Fruit fly (Drosophila melanogaster): ENCODE data around the gene CG3402.

CG3402 gene

dm6 chr3L:680258-680657, 27.6 kb upstream of the CG3402 start, which contains the start of gene CG17129 (continued):
- TF ChIP-seq vvl (GFP tag; IDR thresholded peaks at IDR 0.05): peak; percentile 87
- peak; percentile 81 for TF ChIP-seq CG13894 (tag; optimal IDR thresholded peaks at IDR 0.05)
- peak; percentile 54; the same call in 1 of the 2 replicates for TF ChIP-seq peb (GFP tag; IDR thresholded peaks at IDR 0.05)
- TF ChIP-seq crc (GFP tag; optimal IDR thresholded peaks at IDR 0.05): peak; percentile 66
- no peak for TF ChIP-seq CG7271 (tag; optimal IDR thresholded peaks at IDR 0.05)
- TF ChIP-seq E2f2 (GFP tag; IDR thresholded peaks at IDR 0.05): peak; percentile 87
- TF ChIP-seq CG4820 (GFP tag; optimal IDR thresholded peaks at IDR 0.05): peak; percentile 73
- TF ChIP-seq fru (optimal IDR thresholded peaks at IDR 0.05): no peak
- TF ChIP-seq Xrp1 (GFP tag; IDR thresholded peaks at IDR 0.05): peak; percentile 87
- peak; percentile 31 for TF ChIP-seq Nf-YB (GFP tag; optimal IDR thresholded peaks at IDR 0.05)
- peak; percentile 84 for TF ChIP-seq CG12391 (tag; optimal IDR thresholded peaks at IDR 0.05)
- peak; percentile 29 for TF ChIP-seq CG1792 (GFP tag; optimal IDR thresholded peaks at IDR 0.05)
- TF ChIP-seq CG10543 (GFP tag; optimal IDR thresholded peaks at IDR 0.05): peak; percentile 35
- no peak for TF ChIP-seq hkb (optimal IDR thresholded peaks at IDR 0.05)
- TF ChIP-seq hkb (GFP tag; IDR thresholded peaks at IDR 0.05): peak; percentile 77
- peak; percentile 45 for TF ChIP-seq Deaf1 (tag; optimal IDR thresholded peaks at IDR 0.05)
- peak; percentile 39; the same call in 1 of the 2 replicates for TF ChIP-seq CG42726 (GFP tag; IDR thresholded peaks at IDR 0.05; ENCODE audit: partially characterized antibody)
- peak; percentile 64 for TF ChIP-seq Chrac-16 (GFP tag; optimal IDR thresholded peaks at IDR 0.05)
- TF ChIP-seq ttk (GFP tag; IDR thresholded peaks at IDR 0.05): peak; percentile 73
- TF ChIP-seq ap (GFP tag; IDR thresholded peaks at IDR 0.05): peak; percentile 8; the same call in 1 of the 2 replicates
- peak; percentile 97 for TF ChIP-seq sens (GFP tag)
- peak; percentile 56 for TF ChIP-seq Mad (GFP tag; optimal IDR thresholded peaks at IDR 0.05)
- TF ChIP-seq dm (GFP tag; optimal IDR thresholded peaks at IDR 0.05): peak; percentile 56
- TF ChIP-seq gce (GFP tag; IDR thresholded peaks at IDR 0.05): no peak
- TF ChIP-seq CG15514 (GFP tag; optimal IDR thresholded peaks at IDR 0.05): peak; percentile 81
- TF ChIP-seq trh (GFP tag; optimal IDR thresholded peaks at IDR 0.05): peak; percentile 47
- peak; percentile 68 for TF ChIP-seq pho (GFP tag; optimal IDR thresholded peaks at IDR 0.05)
- TF ChIP-seq lbe (GFP tag; optimal IDR thresholded peaks at IDR 0.05): peak; percentile 53
- no peak for TF ChIP-seq ash1 (GFP tag; optimal IDR thresholded peaks at IDR 0.05)
- peak; percentile 72 for TF ChIP-seq ase (GFP tag; IDR thresholded peaks at IDR 0.05)
- TF ChIP-seq eyg (GFP tag; optimal IDR thresholded peaks at IDR 0.05): peak; percentile 65
- TF ChIP-seq HLH4C (GFP tag; IDR thresholded peaks at IDR 0.05; ENCODE audit: partially characterized antibody): peak; percentile 93
- TF ChIP-seq grau (tag; optimal IDR thresholded peaks at IDR 0.05): peak; percentile 74
- peak; percentile 39 for TF ChIP-seq schlank (tag; optimal IDR thresholded peaks at IDR 0.05)
- no peak for TF ChIP-seq Hey (tag; optimal IDR thresholded peaks at IDR 0.05)
- peak; percentile 39 for TF ChIP-seq CG12071 (GFP tag; optimal IDR thresholded peaks at IDR 0.05)
- peak; percentile 53 for TF ChIP-seq Rx (GFP tag; IDR thresholded peaks at IDR 0.05)
- peak; percentile 66 for TF ChIP-seq CG33213 (GFP tag; optimal IDR thresholded peaks at IDR 0.05)
- peak; percentile 68 for TF ChIP-seq CG17568 (GFP tag; optimal IDR thresholded peaks at IDR 0.05)
- TF ChIP-seq sob (GFP tag; IDR thresholded peaks at IDR 0.05): peak; percentile 88
- TF ChIP-seq h (optimal IDR thresholded peaks at IDR 0.05): no peak
- peak; percentile 92 for TF ChIP-seq mam (GFP tag; optimal IDR thresholded peaks at IDR 0.05)
- no peak for TF ChIP-seq fd102C (GFP tag; optimal IDR thresholded peaks at IDR 0.05)
- no peak for TF ChIP-seq CG15073 (GFP tag; optimal IDR thresholded peaks at IDR 0.05)
- peak; percentile 78 for TF ChIP-seq slp2 (GFP tag; optimal IDR thresholded peaks at IDR 0.05)
- peak; percentile 95 for TF ChIP-seq vnd (GFP tag; IDR thresholded peaks at IDR 0.05; ENCODE audit: partially characterized antibody)
- TF ChIP-seq crol (GFP tag; IDR thresholded peaks at IDR 0.05): no peak
- TF ChIP-seq zen (tag; optimal IDR thresholded peaks at IDR 0.05): peak; percentile 66

Measured in whole organism, embryonic.